Worm (Caenorhabditis elegans): ENCODE data around the gene F26F4.2.
"Not testable (repeated sequence)": the region's sequence is repeated elsewhere in the genome, so short reads cannot be mapped to it uniquely, and the experiment has no call there.

- TF ChIP-seq ama-1 (optimal IDR thresholded peaks at IDR 0.05); aly-1 (tag; optimal IDR thresholded peaks at IDR 0.05); hnd-1 (tag; optimal IDR thresholded peaks at IDR 0.05); ets-7 (tag; optimal IDR thresholded peaks at IDR 0.05); tbx-37 (GFP tag; conservative IDR thresholded peaks at IDR 0.05); ceh-36 (tag; optimal IDR thresholded peaks at IDR 0.05); hmg-4 (GFP tag; optimal IDR thresholded peaks at IDR 0.05): not testable (repeated sequence)
Observed at ce11 chrIII:4922020-4922419, 11.0 kb downstream of the F26F4.2 start, which contains the start of gene mmab-1.
